Fruit fly (Drosophila melanogaster) whole organism, embryonic: ENCODE data around the gene wrd.
A peak's percentile ranks its signal among the peaks of the same experiment; 100 is the strongest.

Experiments
- CG10267 ChIP-seq: fragments of 200-800 bp; sonication (Bioruptor generic); optimal IDR thresholded peaks from 2 replicates; lab custom pipeline; 2018; ENCODE audit warnings: missing biosample characterization, mild to moderate bottlenecking, missing genetic modification characterization, moderate library complexity
- CG10462 ChIP-seq: fragments of 200-800 bp; sonication (Bioruptor generic); optimal IDR thresholded peaks from 2 replicates; lab custom pipeline; 2016; ENCODE audit warnings: missing biosample characterization, missing genetic modification characterization
- CG11085 ChIP-seq: fragments of 200-800 bp; sonication (Bioruptor generic); IDR thresholded peaks from 2 replicates; pipeline ENCODE4 v1.3.6; 2022; ENCODE audit warnings: missing biosample characterization, missing genetic modification characterization
- CG11695 ChIP-seq: fragments of 200-800 bp; sonication (Bioruptor generic); IDR thresholded peaks from 3 replicates; pipeline ENCODE4 v1.3.6; 2022; ENCODE audit warnings: missing biosample characterization, missing genetic modification characterization
- CG13894 ChIP-seq: fragments of 200-800 bp; sonication (Bioruptor generic); optimal IDR thresholded peaks from 3 replicates; lab custom pipeline; 2018; ENCODE audit warnings: missing biosample characterization, mild to moderate bottlenecking, missing genetic modification characterization, moderate library complexity
- CG14710 ChIP-seq: fragments of 200-800 bp; sonication (Bioruptor generic); optimal IDR thresholded peaks from 3 replicates; lab custom pipeline; 2019; ENCODE audit warnings: missing biosample characterization, mild to moderate bottlenecking, missing genetic modification characterization, moderate library complexity
- CG14860 ChIP-seq: fragments of 200-800 bp; sonication (Bioruptor generic); IDR thresholded peaks from 3 replicates; pipeline ENCODE4 v1.3.6; 2022; ENCODE audit warnings: missing biosample characterization, missing genetic modification characterization; ENCODE audit not compliant: partially characterized antibody
- CG17359 ChIP-seq: fragments of 200-800 bp; sonication (Bioruptor generic); optimal IDR thresholded peaks from 3 replicates; lab custom pipeline; 2018; ENCODE audit warnings: missing biosample characterization, mild to moderate bottlenecking, missing genetic modification characterization, moderate library complexity
- CG18599 ChIP-seq: fragments of 200-800 bp; sonication (Bioruptor generic); optimal IDR thresholded peaks from 3 replicates; lab custom pipeline; 2017; ENCODE audit warnings: missing biosample characterization, missing genetic modification characterization, mild to moderate bottlenecking, moderate library complexity, missing genetic modification reagents
- CG30431 ChIP-seq: fragments of 200-800 bp; sonication (Bioruptor generic); optimal IDR thresholded peaks from 2 replicates; lab custom pipeline; 2017; ENCODE audit warnings: missing biosample characterization, missing genetic modification characterization
- CG3163 ChIP-seq: fragments of 200-800 bp; sonication (Bioruptor generic); optimal IDR thresholded peaks from 3 replicates; lab custom pipeline; 2016; ENCODE audit warnings: missing biosample characterization, missing genetic modification characterization
- CG5180 ChIP-seq: fragments of 200-800 bp; sonication (Bioruptor generic); optimal IDR thresholded peaks from 3 replicates; lab custom pipeline; 2017; ENCODE audit warnings: missing biosample characterization, missing genetic modification characterization, mild to moderate bottlenecking, moderate library complexity, missing genetic modification reagents
- CG5953 ChIP-seq: fragments of 200-800 bp; sonication (Bioruptor generic); IDR thresholded peaks from 2 replicates; pipeline ENCODE4 v1.3.6; 2022; ENCODE audit warnings: missing biosample characterization, missing genetic modification characterization
- CG6683 ChIP-seq: fragments of 200-800 bp; sonication (Bioruptor generic); optimal IDR thresholded peaks from 2 replicates; lab custom pipeline; 2017; ENCODE audit warnings: missing biosample characterization, mild to moderate bottlenecking, missing genetic modification characterization, missing genetic modification reagents
- CG6854 ChIP-seq: fragments of 200-800 bp; sonication (Bioruptor generic); optimal IDR thresholded peaks from 3 replicates; lab custom pipeline; 2017; ENCODE audit warnings: missing biosample characterization, mild to moderate bottlenecking, missing genetic modification characterization
- Dek ChIP-seq: fragments of 200-800 bp; sonication (Bioruptor generic); optimal IDR thresholded peaks from 3 replicates; lab custom pipeline; 2019; ENCODE audit warnings: missing biosample characterization, mild to moderate bottlenecking, missing genetic modification characterization, moderate library complexity
- Dip2 ChIP-seq: fragments of 200-800 bp; sonication (Bioruptor generic); IDR thresholded peaks from 2 replicates; pipeline ENCODE4 v1.3.6; 2022; ENCODE audit warnings: missing biosample characterization, missing genetic modification characterization
- Dp ChIP-seq: fragments of 200-800 bp; sonication (Bioruptor generic); optimal IDR thresholded peaks from 2 replicates; lab custom pipeline; 2018; ENCODE audit warnings: missing biosample characterization, mild to moderate bottlenecking, missing genetic modification characterization, moderate library complexity
- Fer3 ChIP-seq: fragments of 200-800 bp; sonication (Bioruptor generic); optimal IDR thresholded peaks from 2 replicates; lab custom pipeline; 2018; ENCODE audit warnings: missing biosample characterization, mild to moderate bottlenecking, missing genetic modification characterization, moderate library complexity
- GATAe ChIP-seq: fragments of 200-800 bp; sonication (Bioruptor generic); conservative IDR thresholded peaks from 2 replicates; pipeline ENCODE4 v1.3.6; 2022; ENCODE audit warnings: missing biosample characterization, missing genetic modification characterization
- Hr3 ChIP-seq: fragments of 200-800 bp; sonication (Bioruptor generic); optimal IDR thresholded peaks from 3 replicates; lab custom pipeline; 2016; ENCODE audit warnings: missing biosample characterization, missing genetic modification characterization
- Hr39 ChIP-seq: fragments of >200 bp; optimal IDR thresholded peaks from 2 replicates; lab custom pipeline; 2017
- Jarid2 ChIP-seq: fragments of 200-800 bp; sonication (Bioruptor generic); optimal IDR thresholded peaks from 3 replicates; lab custom pipeline; 2017; ENCODE audit warnings: mild to moderate bottlenecking, missing biosample characterization, missing genetic modification reagents, missing genetic modification characterization
- MBD-R2 ChIP-seq: fragments of 200-800 bp; sonication (Bioruptor generic); IDR thresholded peaks from 2 replicates; pipeline ENCODE4 v1.3.6; 2022; ENCODE audit warnings: missing biosample characterization, missing genetic modification characterization
- NC2β ChIP-seq: fragments of 200-800 bp; sonication (Bioruptor generic); optimal IDR thresholded peaks from 2 replicates; lab custom pipeline; 2016; ENCODE audit warnings: missing biosample characterization, missing genetic modification characterization
- Scr ChIP-seq: fragments of 200-800 bp; sonication (Bioruptor generic); IDR thresholded peaks from 2 replicates; pipeline ENCODE4 v1.3.6; 2022; ENCODE audit warnings: missing biosample characterization, missing genetic modification characterization; ENCODE audit not compliant: partially characterized antibody
- Six4 ChIP-seq: fragments of 200-800 bp; sonication (Bioruptor generic); optimal IDR thresholded peaks from 2 replicates; lab custom pipeline; 2016; ENCODE audit warnings: missing biosample characterization, missing genetic modification characterization
- Sry-β ChIP-seq: fragments of 200-800 bp; sonication (Bioruptor generic); optimal IDR thresholded peaks from 2 replicates; lab custom pipeline; 2018; ENCODE audit warnings: missing biosample characterization, mild to moderate bottlenecking, missing genetic modification characterization, moderate library complexity
- Xbp1 ChIP-seq: fragments of 200-800 bp; sonication (Bioruptor generic); optimal IDR thresholded peaks from 3 replicates; lab custom pipeline; 2016; ENCODE audit warnings: missing biosample characterization, mild to moderate bottlenecking, missing genetic modification characterization
- bcd ChIP-seq: fragments of 200-800 bp; sonication (Bioruptor generic); optimal IDR thresholded peaks from 2 replicates; lab custom pipeline; 2017; ENCODE audit warnings: missing biosample characterization, mild to moderate bottlenecking, missing genetic modification characterization
- bigmax ChIP-seq: fragments of 200-800 bp; sonication (Bioruptor generic); optimal IDR thresholded peaks from 2 replicates; lab custom pipeline; 2018; ENCODE audit warnings: missing biosample characterization, mild to moderate bottlenecking, missing genetic modification characterization
- bowl ChIP-seq: fragments of 200-800 bp; sonication (Bioruptor generic); IDR thresholded peaks from 2 replicates; pipeline ENCODE4 v1.3.6; 2022; ENCODE audit warnings: missing biosample characterization, missing genetic modification characterization
- knrl ChIP-seq: fragments of 200-800 bp; sonication (Bioruptor generic); IDR thresholded peaks from 3 replicates; pipeline ENCODE4 v1.3.6; 2022; ENCODE audit warnings: missing biosample characterization, missing genetic modification characterization; ENCODE audit not compliant: partially characterized antibody
- lab ChIP-seq: fragments of 200-800 bp; sonication (Bioruptor generic); optimal IDR thresholded peaks from 3 replicates; lab custom pipeline; 2017; ENCODE audit warnings: missing biosample characterization, missing genetic modification characterization, mild to moderate bottlenecking, moderate library complexity, missing genetic modification reagents
- nerfin-2 ChIP-seq: fragments of 200-800 bp; sonication (Bioruptor generic); IDR thresholded peaks from 2 replicates; pipeline ENCODE4 v1.3.6; 2022; ENCODE audit warnings: missing biosample characterization, missing genetic modification characterization; ENCODE audit not compliant: partially characterized antibody
- nom ChIP-seq: fragments of 200-800 bp; sonication (Bioruptor generic); optimal IDR thresholded peaks from 2 replicates; lab custom pipeline; 2017; ENCODE audit warnings: missing biosample characterization, missing genetic modification characterization, mild to moderate bottlenecking, moderate library complexity, missing genetic modification reagents
- p53 ChIP-seq: fragments of 200-800 bp; sonication (Bioruptor generic); optimal IDR thresholded peaks from 2 replicates; lab custom pipeline; 2016; ENCODE audit warnings: missing biosample characterization, missing genetic modification characterization
- pros ChIP-seq: fragments of 200-800 bp; sonication (Bioruptor generic); optimal IDR thresholded peaks from 3 replicates; lab custom pipeline; 2019; ENCODE audit warnings: missing biosample characterization, mild to moderate bottlenecking, missing genetic modification characterization, moderate library complexity
- repo ChIP-seq: fragments of 200-800 bp; sonication (Bioruptor generic); optimal IDR thresholded peaks from 2 replicates; lab custom pipeline; 2016; ENCODE audit warnings: missing biosample characterization, missing genetic modification characterization
- scrt ChIP-seq: fragments of 200-800 bp; sonication (Bioruptor generic); optimal IDR thresholded peaks from 2 replicates; lab custom pipeline; 2018; ENCODE audit warnings: missing biosample characterization, mild to moderate bottlenecking, missing genetic modification characterization, moderate library complexity
- seq ChIP-seq: fragments of 200-800 bp; sonication (Bioruptor generic); IDR thresholded peaks from 2 replicates; pipeline ENCODE4 v1.3.6; 2022; ENCODE audit warnings: missing biosample characterization, missing genetic modification characterization
- slou ChIP-seq: fragments of 200-800 bp; sonication (Bioruptor generic); optimal IDR thresholded peaks from 3 replicates; lab custom pipeline; 2016; ENCODE audit warnings: missing biosample characterization, missing genetic modification characterization
- stwl ChIP-seq: fragments of 200-800 bp; sonication (Bioruptor generic); optimal IDR thresholded peaks from 3 replicates; lab custom pipeline; 2018; ENCODE audit warnings: missing biosample characterization, mild to moderate bottlenecking, missing genetic modification characterization, moderate library complexity
- tap ChIP-seq: fragments of 200-800 bp; optimal IDR thresholded peaks from 3 replicates; lab custom pipeline; 2019; ENCODE audit warnings: missing biosample characterization, mild to moderate bottlenecking, missing genetic modification characterization, moderate library complexity
- tgo ChIP-seq: fragments of 200-800 bp; sonication (Bioruptor generic); IDR thresholded peaks from 3 replicates; pipeline ENCODE4 v1.3.6; 2022; ENCODE audit warnings: missing biosample characterization, missing genetic modification characterization
- trem ChIP-seq: fragments of 200-800 bp; optimal IDR thresholded peaks from 3 replicates; lab custom pipeline; 2019; ENCODE audit warnings: missing biosample characterization, mild to moderate bottlenecking, missing genetic modification characterization, moderate library complexity
- unpg ChIP-seq: fragments of 200-800 bp; sonication (Bioruptor generic); optimal IDR thresholded peaks from 3 replicates; lab custom pipeline; 2018; ENCODE audit warnings: missing biosample characterization, mild to moderate bottlenecking, missing genetic modification characterization, moderate library complexity
- wor ChIP-seq: fragments of 200-800 bp; sonication (Bioruptor generic); IDR thresholded peaks from 2 replicates; pipeline ENCODE4 v1.3.6; 2022; ENCODE audit warnings: missing biosample characterization, missing genetic modification characterization
- z ChIP-seq: fragments of 200-800 bp; sonication (Bioruptor generic); IDR thresholded peaks from 3 replicates; pipeline ENCODE4 v1.3.6; 2022; ENCODE audit warnings: missing biosample characterization, missing genetic modification characterization

Gene wrd

DNA sequence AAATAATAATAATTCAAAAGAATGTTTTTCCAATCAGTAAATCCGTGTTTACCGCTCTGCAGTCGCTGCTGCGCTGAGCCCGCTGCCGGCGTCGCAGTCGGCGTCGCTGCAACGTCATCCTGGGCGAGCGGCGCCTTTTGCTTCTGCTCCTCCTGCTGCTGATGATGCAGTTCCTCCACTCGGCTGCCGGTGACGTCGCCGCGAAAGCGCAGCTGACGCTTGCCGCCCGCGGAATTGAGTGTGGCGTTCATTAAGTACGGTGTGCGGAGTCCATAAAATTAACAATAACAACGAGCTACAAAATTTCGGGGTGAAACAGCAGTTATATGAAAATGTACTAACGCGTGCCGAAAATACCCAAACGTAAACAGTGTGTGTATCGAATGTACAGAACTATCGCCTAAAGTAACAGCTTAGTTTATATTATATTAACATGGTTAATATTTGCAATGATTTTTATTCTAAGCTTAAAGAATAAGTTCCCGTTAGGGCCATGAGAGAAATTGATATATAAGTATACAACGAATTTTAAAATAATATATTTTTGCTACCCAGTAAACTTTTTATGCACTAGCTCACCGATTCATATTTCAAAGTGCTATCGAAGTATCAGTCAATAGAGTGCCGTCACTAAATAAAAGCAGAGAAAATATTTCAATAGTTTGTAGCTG, 3.4 kb upstream of the wrd start, which contains the start of the genes CG7218 and Cbp20 (continued):
- TF ChIP-seq CG5180 (no peak), Sry-β (GFP tag; lab: Kevin White, UChicago) (peak; percentile 27), p53 (GFP tag; lab: Kevin White, UChicago) (no peak), Scr (peak; percentile 91), Dp (GFP tag; lab: Kevin White, UChicago) (peak; percentile 24), MBD-R2 (GFP tag; lab: Robert Waterston, UW) (peak; percentile 83), CG10462 (GFP tag; lab: Kevin White, UChicago) (peak; percentile 45), nerfin-2 (GFP tag; lab: Robert Waterston, UW) (peak; percentile 55), wor (GFP tag; lab: Robert Waterston, UW) (no peak), Six4 (GFP tag; lab: Kevin White, UChicago) (peak; percentile 57), CG13894 (tag; lab: Kevin White, UChicago) (peak; percentile 69), Hr3 (GFP tag; lab: Kevin White, UChicago) (peak; percentile 76), CG14710 (tag; lab: Kevin White, UChicago) (peak; percentile 82), pros (GFP tag; lab: Kevin White, UChicago) (no peak), lab (GFP tag; lab: Kevin White, UChicago) (peak; percentile 82), CG3163 (GFP tag; lab: Kevin White, UChicago) (peak; percentile 9), CG17359 (tag; lab: Kevin White, UChicago) (peak; percentile 64), Xbp1 (GFP tag; lab: Kevin White, UChicago) (peak; percentile 84), tgo (peak; percentile 62), CG10267 (peak; percentile 79), CG30431 (GFP tag; lab: Kevin White, UChicago) (no peak), stwl (peak; percentile 60), repo (no peak), CG6854 (GFP tag; lab: Kevin White, UChicago) (no peak), bcd (GFP tag; lab: Kevin White, UChicago) (peak; percentile 57), Hr39 (lab: Kevin White, UChicago) (no peak), GATAe (GFP tag; lab: Robert Waterston, UW) (no peak), Dip2 (GFP tag; lab: Robert Waterston, UW) (no peak), trem (tag; lab: Kevin White, UChicago) (peak; percentile 83), bigmax (GFP tag; lab: Kevin White, UChicago) (no peak), CG11695 (0 out of 3 replicates have a peak, but pooled peaks have one; percentile 8), CG18599 (GFP tag; lab: Kevin White, UChicago) (peak; percentile 71), Dek (tag; lab: Kevin White, UChicago) (peak; percentile 62), scrt (GFP tag; lab: Kevin White, UChicago) (peak; percentile 20), Jarid2 (GFP tag; lab: Kevin White, UChicago) (peak; percentile 31), CG6683 (GFP tag; lab: Kevin White, UChicago) (no peak), z (GFP tag; lab: Robert Waterston, UW) (no peak), nom (GFP tag; lab: Kevin White, UChicago) (no peak), Fer3 (peak; percentile 78), CG5953 (0 out of 2 replicates have a peak, but pooled peaks have one; percentile 23), tap (tag; lab: Kevin White, UChicago) (peak; percentile 49), bowl (GFP tag; lab: Robert Waterston, UW) (no peak), NC2β (GFP tag; lab: Kevin White, UChicago) (peak; percentile 49), CG14860 (GFP tag; lab: Robert Waterston, UW) (peak; percentile 68; the same call in 1 of the 3 replicates), unpg (GFP tag; lab: Kevin White, UChicago) (peak; percentile 61), slou (GFP tag; lab: Kevin White, UChicago) (peak; percentile 44), CG11085 (GFP tag; lab: Robert Waterston, UW) (peak; percentile 60; the same call in 1 of the 2 replicates), seq (GFP tag; lab: Robert Waterston, UW) (no peak), knrl (GFP tag; lab: Robert Waterston, UW) (peak; percentile 88)
